Comparison of ENCODE assay signal across 1 fruit fly cellular context in genomic region chrX:8974203-8974602, dm6.
TF ChIP-seq lines count a peak whose summit lies in the region.

Gene CG10962 (minus strand): TSS chrX:8974255.

TF ChIP-seq in whole organism, embryonic, 481 proteins besides CTCF, POLR2A, EP300 and RAD21 (continued from another document and continues in another):
- TF ChIP-seq Nf-YB (GFP tag; optimal IDR thresholded peaks at IDR 0.05; lab: Kevin White, UChicago): no peak
- TF ChIP-seq CG5245 (GFP tag; optimal IDR thresholded peaks at IDR 0.05; lab: Kevin White, UChicago): peak; percentile 13
- TF ChIP-seq Chrac-16 (GFP tag; optimal IDR thresholded peaks at IDR 0.05; lab: Kevin White, UChicago): peak; percentile 56
- peak; percentile 7 for TF ChIP-seq Bdp1 (GFP tag; optimal IDR thresholded peaks at IDR 0.05; lab: Kevin White, UChicago)
- no peak for TF ChIP-seq CG13123 (GFP tag; optimal IDR thresholded peaks at IDR 0.05; lab: Kevin White, UChicago)
- TF ChIP-seq Asciz (GFP tag; optimal IDR thresholded peaks at IDR 0.05; lab: Kevin White, UChicago): peak; percentile 40
- TF ChIP-seq CG12769 (tag; optimal IDR thresholded peaks at IDR 0.05; lab: Kevin White, UChicago): peak; percentile 88
- TF ChIP-seq CG8290 (GFP tag; optimal IDR thresholded peaks at IDR 0.05; lab: Kevin White, UChicago): no peak
- peak in 1 of 2 experiments; percentile 89 for TF ChIP-seq CG8290 (tag; optimal IDR thresholded peaks at IDR 0.05; lab: Kevin White, UChicago)
- 0 out of 3 replicates have a peak, but pooled peaks have one; percentile 45 for TF ChIP-seq CG17361 (GFP tag; IDR thresholded peaks at IDR 0.05; lab: Robert Waterston, UW)
- peak; percentile 46 for TF ChIP-seq Hsf (GFP tag; optimal IDR thresholded peaks at IDR 0.05; lab: Kevin White, UChicago)
- TF ChIP-seq kni (GFP tag; optimal IDR thresholded peaks at IDR 0.05; lab: Kevin White, UChicago): no peak
- peak; percentile 17 for TF ChIP-seq Bteb2 (GFP tag; optimal IDR thresholded peaks at IDR 0.05; lab: Kevin White, UChicago)
- peak; percentile 71 for TF ChIP-seq Deaf1 (tag; optimal IDR thresholded peaks at IDR 0.05; lab: Kevin White, UChicago)
- peak; percentile 48 for TF ChIP-seq Adf1 (GFP tag; IDR thresholded peaks at IDR 0.05; lab: Robert Waterston, UW)
- peak; percentile 9 for TF ChIP-seq trh (GFP tag; optimal IDR thresholded peaks at IDR 0.05; lab: Kevin White, UChicago)
- TF ChIP-seq bbx (GFP tag; IDR thresholded peaks at IDR 0.05; lab: Robert Waterston, UW; ENCODE audit: partially characterized antibody): no peak
- peak; percentile 1 for TF ChIP-seq tup (GFP tag; optimal IDR thresholded peaks at IDR 0.05; lab: Kevin White, UChicago)
- TF ChIP-seq CG10147 (GFP tag; optimal IDR thresholded peaks at IDR 0.05; lab: Kevin White, UChicago): no peak
- peak; percentile 59 for TF ChIP-seq HmgZ (tag; optimal IDR thresholded peaks at IDR 0.05; lab: Kevin White, UChicago)
- TF ChIP-seq CG1603 (tag; optimal IDR thresholded peaks at IDR 0.05; lab: Kevin White, UChicago): peak; percentile 80
- no peak for TF ChIP-seq pita (GFP tag; optimal IDR thresholded peaks at IDR 0.05; lab: Kevin White, UChicago)
- TF ChIP-seq gsb-n (tag; optimal IDR thresholded peaks at IDR 0.05; lab: Kevin White, UChicago): peak; percentile 5
- TF ChIP-seq CG15601 (tag; optimal IDR thresholded peaks at IDR 0.05; lab: Kevin White, UChicago): peak; percentile 16
- TF ChIP-seq CG9609 (GFP tag; optimal IDR thresholded peaks at IDR 0.05; lab: Kevin White, UChicago): peak; percentile 43
- no peak for TF ChIP-seq h (optimal IDR thresholded peaks at IDR 0.05; lab: Kevin White, UChicago)
- peak; percentile 6 for TF ChIP-seq CG8944 (GFP tag; optimal IDR thresholded peaks at IDR 0.05; lab: Kevin White, UChicago)
- TF ChIP-seq Hr39 (optimal IDR thresholded peaks at IDR 0.05; lab: Kevin White, UChicago): no peak
- TF ChIP-seq Atf6 (GFP tag; IDR thresholded peaks at IDR 0.05; lab: Robert Waterston, UW): peak; percentile 84
- TF ChIP-seq fru (optimal IDR thresholded peaks at IDR 0.05; lab: Kevin White, UChicago): no peak
- peak; percentile 58 for TF ChIP-seq ranshi (GFP tag; IDR thresholded peaks at IDR 0.05; lab: Robert Waterston, UW)
- TF ChIP-seq CG14014 (GFP tag; IDR thresholded peaks at IDR 0.05; lab: Robert Waterston, UW): peak; percentile 67
- peak; percentile 43 for TF ChIP-seq CG10543 (GFP tag; optimal IDR thresholded peaks at IDR 0.05; lab: Kevin White, UChicago)
- TF ChIP-seq Dref (GFP tag; IDR thresholded peaks at IDR 0.05; lab: Robert Waterston, UW): no peak
- no peak for TF ChIP-seq CG15479 (GFP tag; optimal IDR thresholded peaks at IDR 0.05; lab: Kevin White, UChicago)
- no peak for TF ChIP-seq Dp (GFP tag; optimal IDR thresholded peaks at IDR 0.05; lab: Kevin White, UChicago)
- peak; percentile 15 for TF ChIP-seq CG9727 (GFP tag; optimal IDR thresholded peaks at IDR 0.05; lab: Kevin White, UChicago)
- TF ChIP-seq Awh (GFP tag; IDR thresholded peaks at IDR 0.05; lab: Robert Waterston, UW): 0 out of 2 replicates have a peak, but pooled peaks have one; percentile 31
- no peak for TF ChIP-seq sim (GFP tag; IDR thresholded peaks at IDR 0.05; lab: Robert Waterston, UW)
- TF ChIP-seq Aef1 (GFP tag; IDR thresholded peaks at IDR 0.05; lab: Robert Waterston, UW): peak; percentile 71
- TF ChIP-seq tll (GFP tag; optimal IDR thresholded peaks at IDR 0.05; lab: Kevin White, UChicago): no peak
- no peak for TF ChIP-seq pzg (GFP tag; optimal IDR thresholded peaks at IDR 0.05; lab: Kevin White, UChicago)
- peak; percentile 58 for TF ChIP-seq org-1 (GFP tag; optimal IDR thresholded peaks at IDR 0.05; lab: Kevin White, UChicago)
- peak; percentile 59 for TF ChIP-seq CG14050 (GFP tag; IDR thresholded peaks at IDR 0.05; lab: Robert Waterston, UW)
- TF ChIP-seq slbo (GFP tag; IDR thresholded peaks at IDR 0.05; lab: Robert Waterston, UW): peak; percentile 83
- no peak for TF ChIP-seq twi (tag; optimal IDR thresholded peaks at IDR 0.05; lab: Kevin White, UChicago)
- no peak for TF ChIP-seq Neu2 (GFP tag; optimal IDR thresholded peaks at IDR 0.05; lab: Kevin White, UChicago; ENCODE audit: borderline replicate concordance)
- peak; percentile 69 for TF ChIP-seq CG32772 (GFP tag; IDR thresholded peaks at IDR 0.05; lab: Robert Waterston, UW)
- TF ChIP-seq Doc3 (GFP tag; IDR thresholded peaks at IDR 0.05; lab: Robert Waterston, UW; ENCODE audit: partially characterized antibody): no peak
- TF ChIP-seq Ravus (GFP tag; IDR thresholded peaks at IDR 0.05; lab: Robert Waterston, UW): no peak; the same call in 1 of the 2 replicates
- no peak for TF ChIP-seq ac (GFP tag; optimal IDR thresholded peaks at IDR 0.05; lab: Kevin White, UChicago)
- TF ChIP-seq slp2 (GFP tag; optimal IDR thresholded peaks at IDR 0.05; lab: Kevin White, UChicago): peak; percentile 18
- TF ChIP-seq Sin3A (optimal IDR thresholded peaks at IDR 0.05; lab: Kevin White, UChicago): no peak
- no peak for TF ChIP-seq CG3065 (GFP tag; optimal IDR thresholded peaks at IDR 0.05; lab: Kevin White, UChicago)
- peak; percentile 12 for TF ChIP-seq pb (GFP tag; optimal IDR thresholded peaks at IDR 0.05; lab: Kevin White, UChicago)
- TF ChIP-seq croc (GFP tag; conservative IDR thresholded peaks at IDR 0.05; lab: Robert Waterston, UW): peak; percentile 40; the same call in 2 of the 3 replicates
- no peak for TF ChIP-seq inv (GFP tag; IDR thresholded peaks at IDR 0.05; lab: Robert Waterston, UW; ENCODE audit: partially characterized antibody)
- peak; percentile 32 for TF ChIP-seq nom (GFP tag; optimal IDR thresholded peaks at IDR 0.05; lab: Kevin White, UChicago)
- peak; percentile 73 for TF ChIP-seq kay (GFP tag; optimal IDR thresholded peaks at IDR 0.05; lab: Kevin White, UChicago)
- TF ChIP-seq Lim3 (GFP tag; IDR thresholded peaks at IDR 0.05; lab: Robert Waterston, UW): no peak
- peak; percentile 50 for TF ChIP-seq bcd (GFP tag; optimal IDR thresholded peaks at IDR 0.05; lab: Kevin White, UChicago)
- no peak for TF ChIP-seq run (tag; optimal IDR thresholded peaks at IDR 0.05; lab: Kevin White, UChicago)
- peak; percentile 77 for TF ChIP-seq E2f1 (GFP tag; IDR thresholded peaks at IDR 0.05; lab: Robert Waterston, UW)
- TF ChIP-seq Bgb (GFP tag; IDR thresholded peaks at IDR 0.05; lab: Robert Waterston, UW; ENCODE audit: partially characterized antibody): no peak
- TF ChIP-seq zfh1 (GFP tag; IDR thresholded peaks at IDR 0.05; lab: Robert Waterston, UW): peak; percentile 22; the same call in 1 of the 3 replicates
- TF ChIP-seq CG11398 (GFP tag; optimal IDR thresholded peaks at IDR 0.05; lab: Kevin White, UChicago): no peak
- peak; percentile 44 for TF ChIP-seq pnt (GFP tag; optimal IDR thresholded peaks at IDR 0.05; lab: Kevin White, UChicago)
- no peak for TF ChIP-seq Atf-2 (GFP tag; optimal IDR thresholded peaks at IDR 0.05; lab: Kevin White, UChicago)
- TF ChIP-seq CG2120 (GFP tag; optimal IDR thresholded peaks at IDR 0.05; lab: Kevin White, UChicago): peak; percentile 85
- no peak for TF ChIP-seq TFAM (GFP tag; optimal IDR thresholded peaks at IDR 0.05; lab: Kevin White, UChicago)
- TF ChIP-seq Ets65A (GFP tag; lab: Kevin White, UChicago): peak; percentile 1
- peak; percentile 44; the same call in 1 of the 2 replicates for TF ChIP-seq Nf-YA (GFP tag; IDR thresholded peaks at IDR 0.05; lab: Robert Waterston, UW)
- no peak for TF ChIP-seq CG13894 (tag; optimal IDR thresholded peaks at IDR 0.05; lab: Kevin White, UChicago)
- peak; percentile 32 for TF ChIP-seq Nf-YC (tag; optimal IDR thresholded peaks at IDR 0.05; lab: Kevin White, UChicago)
- peak; percentile 15 for TF ChIP-seq CG15011 (GFP tag; optimal IDR thresholded peaks at IDR 0.05; lab: Kevin White, UChicago)
- TF ChIP-seq ara (GFP tag; IDR thresholded peaks at IDR 0.05; lab: Robert Waterston, UW): peak; percentile 52; the same call in 1 of the 2 replicates
- no peak for TF ChIP-seq amos (GFP tag; IDR thresholded peaks at IDR 0.05; lab: Robert Waterston, UW; ENCODE audit: partially characterized antibody)
- TF ChIP-seq CHES-1-like (GFP tag; optimal IDR thresholded peaks at IDR 0.05; lab: Kevin White, UChicago): no peak
- TF ChIP-seq CG9932 (GFP tag; IDR thresholded peaks at IDR 0.05; lab: Robert Waterston, UW): peak; percentile 67
- peak; percentile 45 for TF ChIP-seq pho (GFP tag; optimal IDR thresholded peaks at IDR 0.05; lab: Kevin White, UChicago)
- peak; percentile 70 for TF ChIP-seq seq (GFP tag; IDR thresholded peaks at IDR 0.05; lab: Robert Waterston, UW)
- peak; percentile 65 for TF ChIP-seq CG5953 (GFP tag; IDR thresholded peaks at IDR 0.05; lab: Robert Waterston, UW)
- TF ChIP-seq MESR4 (GFP tag; optimal IDR thresholded peaks at IDR 0.05; lab: Kevin White, UChicago): no peak
- peak; percentile 67 for TF ChIP-seq CG11456 (GFP tag; IDR thresholded peaks at IDR 0.05; lab: Robert Waterston, UW)
- TF ChIP-seq CG12744 (GFP tag; optimal IDR thresholded peaks at IDR 0.05; lab: Kevin White, UChicago): no peak
- TF ChIP-seq lbe (GFP tag; optimal IDR thresholded peaks at IDR 0.05; lab: Kevin White, UChicago): peak; percentile 69
- no peak for TF ChIP-seq HLHmδ (GFP tag; optimal IDR thresholded peaks at IDR 0.05; lab: Kevin White, UChicago)
- TF ChIP-seq CG16813 (GFP tag; IDR thresholded peaks at IDR 0.05; lab: Robert Waterston, UW; ENCODE audit: partially characterized antibody): no peak
- TF ChIP-seq esg (GFP tag; conservative IDR thresholded peaks at IDR 0.05; lab: Robert Waterston, UW): peak; percentile 43
- TF ChIP-seq tap (tag; optimal IDR thresholded peaks at IDR 0.05; lab: Kevin White, UChicago): peak; percentile 39
- peak; percentile 66 for TF ChIP-seq CG2712 (tag; optimal IDR thresholded peaks at IDR 0.05; lab: Kevin White, UChicago)
- peak; percentile 69 for TF ChIP-seq Ptx1 (GFP tag; IDR thresholded peaks at IDR 0.05; lab: Robert Waterston, UW)
- peak; percentile 65; the same call in 1 of the 2 replicates for TF ChIP-seq cas (GFP tag; IDR thresholded peaks at IDR 0.05; lab: Robert Waterston, UW)
- TF ChIP-seq lab (GFP tag; optimal IDR thresholded peaks at IDR 0.05; lab: Kevin White, UChicago): peak; percentile 81
- TF ChIP-seq fd96Cb (tag; optimal IDR thresholded peaks at IDR 0.05; lab: Kevin White, UChicago): peak; percentile 48
- no peak for TF ChIP-seq her (GFP tag; optimal IDR thresholded peaks at IDR 0.05; lab: Kevin White, UChicago)
- TF ChIP-seq ken (GFP tag; IDR thresholded peaks at IDR 0.05; lab: Robert Waterston, UW): peak; percentile 71
- no peak for TF ChIP-seq CG9876 (GFP tag; optimal IDR thresholded peaks at IDR 0.05; lab: Kevin White, UChicago)
- no peak for TF ChIP-seq ftz-f1 (GFP tag; optimal IDR thresholded peaks at IDR 0.05; lab: Kevin White, UChicago)
- TF ChIP-seq CG15269 (tag; optimal IDR thresholded peaks at IDR 0.05; lab: Kevin White, UChicago): peak; percentile 74
- peak; percentile 32 for TF ChIP-seq Ssrp (tag; optimal IDR thresholded peaks at IDR 0.05; lab: Kevin White, UChicago)
- peak; percentile 79 for TF ChIP-seq nmo (GFP tag; optimal IDR thresholded peaks at IDR 0.05; lab: Kevin White, UChicago)
- no peak for TF ChIP-seq zen (tag; optimal IDR thresholded peaks at IDR 0.05; lab: Kevin White, UChicago)
- peak; percentile 6 for TF ChIP-seq exex (tag; optimal IDR thresholded peaks at IDR 0.05; lab: Kevin White, UChicago)
- TF ChIP-seq dan (GFP tag; IDR thresholded peaks at IDR 0.05; lab: Robert Waterston, UW): no peak
- TF ChIP-seq CG11695 (GFP tag; IDR thresholded peaks at IDR 0.05; lab: Robert Waterston, UW): peak; percentile 72; the same call in 2 of the 3 replicates
- TF ChIP-seq gem (tag; optimal IDR thresholded peaks at IDR 0.05; lab: Kevin White, UChicago): peak; percentile 78
- no peak for TF ChIP-seq fd64A (GFP tag; optimal IDR thresholded peaks at IDR 0.05; lab: Kevin White, UChicago)
- TF ChIP-seq hkb (optimal IDR thresholded peaks at IDR 0.05; lab: Kevin White, UChicago): no peak
- TF ChIP-seq hkb (GFP tag; IDR thresholded peaks at IDR 0.05; lab: Robert Waterston, UW): peak; percentile 78
- no peak for TF ChIP-seq CG11093 (GFP tag; IDR thresholded peaks at IDR 0.05; lab: Robert Waterston, UW)
- TF ChIP-seq CG2129 (GFP tag; IDR thresholded peaks at IDR 0.05; lab: Robert Waterston, UW; ENCODE audit: partially characterized antibody): no peak
- TF ChIP-seq sisA (GFP tag; IDR thresholded peaks at IDR 0.05; lab: Robert Waterston, UW): peak; percentile 75
- TF ChIP-seq gro (GFP tag; optimal IDR thresholded peaks at IDR 0.05; lab: Kevin White, UChicago): peak; percentile 56
- no peak for TF ChIP-seq CG3838 (GFP tag; optimal IDR thresholded peaks at IDR 0.05; lab: Kevin White, UChicago)
- peak; percentile 36; the same call in 1 of the 2 replicates for TF ChIP-seq CG32767 (GFP tag; IDR thresholded peaks at IDR 0.05; lab: Robert Waterston, UW)
- peak; percentile 79 for TF ChIP-seq lilli (GFP tag; optimal IDR thresholded peaks at IDR 0.05; lab: Kevin White, UChicago)
- no peak for TF ChIP-seq CG4328 (GFP tag; optimal IDR thresholded peaks at IDR 0.05; lab: Kevin White, UChicago)
- peak; percentile 57 for TF ChIP-seq ATbp (GFP tag; optimal IDR thresholded peaks at IDR 0.05; lab: Kevin White, UChicago)
- TF ChIP-seq sob (GFP tag; IDR thresholded peaks at IDR 0.05; lab: Robert Waterston, UW): peak; percentile 76
- no peak for TF ChIP-seq CG6791 (GFP tag; IDR thresholded peaks at IDR 0.05; lab: Robert Waterston, UW; ENCODE audit: partially characterized antibody)
- no peak for TF ChIP-seq Six4 (GFP tag; optimal IDR thresholded peaks at IDR 0.05; lab: Kevin White, UChicago)
- peak; percentile 50 for TF ChIP-seq CG11247 (GFP tag; IDR thresholded peaks at IDR 0.05; lab: Robert Waterston, UW)
- no peak for TF ChIP-seq CG4404 (GFP tag; IDR thresholded peaks at IDR 0.05; lab: Robert Waterston, UW)
- TF ChIP-seq CG9437 (GFP tag; optimal IDR thresholded peaks at IDR 0.05; lab: Kevin White, UChicago): peak; percentile 5
- peak; percentile 36 for TF ChIP-seq maf-S (GFP tag; optimal IDR thresholded peaks at IDR 0.05; lab: Kevin White, UChicago)
- peak; percentile 26 for TF ChIP-seq scrt (GFP tag; optimal IDR thresholded peaks at IDR 0.05; lab: Kevin White, UChicago)
- TF ChIP-seq al (GFP tag; IDR thresholded peaks at IDR 0.05; lab: Robert Waterston, UW): peak; percentile 55; the same call in 1 of the 2 replicates
- peak; percentile 62 for TF ChIP-seq az2 (GFP tag; optimal IDR thresholded peaks at IDR 0.05; lab: Kevin White, UChicago)
- peak; percentile 24 for TF ChIP-seq HLH54F (GFP tag; optimal IDR thresholded peaks at IDR 0.05; lab: Kevin White, UChicago)
- no peak for TF ChIP-seq fd102C (GFP tag; optimal IDR thresholded peaks at IDR 0.05; lab: Kevin White, UChicago)
- TF ChIP-seq caup (GFP tag; optimal IDR thresholded peaks at IDR 0.05; lab: Kevin White, UChicago; ENCODE audit: severe bottlenecking): peak; percentile 57
